Worm (Caenorhabditis elegans): Measurements from ENCODE around the gene Y52E8A.2.

- no peak for TF ChIP-seq ceh-31 (tag; optimal IDR thresholded peaks at IDR 0.05)
- TF ChIP-seq ceh-14 (tag; optimal IDR thresholded peaks at IDR 0.05), result no peak
- TF ChIP-seq lin-11 (tag; optimal IDR thresholded peaks at IDR 0.05), result no peak
- no peak for TF ChIP-seq ceh-45 (GFP tag; IDR thresholded peaks at IDR 0.05)
- no peak for TF ChIP-seq rnt-1 (tag; optimal IDR thresholded peaks at IDR 0.05)
- TF ChIP-seq gmeb-2 (tag; optimal IDR thresholded peaks at IDR 0.05), result no peak
- no peak for TF ChIP-seq pat-9 (tag; optimal IDR thresholded peaks at IDR 0.05)
- TF ChIP-seq hlh-13 (GFP tag; optimal IDR thresholded peaks at IDR 0.05), result no peak
- TF ChIP-seq tbx-2 (tag; optimal IDR thresholded peaks at IDR 0.05), result no peak
- no peak for TF ChIP-seq elt-2 (tag; optimal IDR thresholded peaks at IDR 0.05)
- TF ChIP-seq pha-4 (tag; optimal IDR thresholded peaks at IDR 0.05), result no peak
- no peak for TF ChIP-seq K09A11.1 (tag; optimal IDR thresholded peaks at IDR 0.05; ENCODE audit: insufficient read depth)
- no peak for TF ChIP-seq ama-1 (optimal IDR thresholded peaks at IDR 0.05)
Observed at ce11 chrII:4362088-4362487, 41.5 kb downstream of the Y52E8A.2 start.

Data from whole organism, late embryonic.